Fruit fly (Drosophila melanogaster) whole organism, pupa: Measurements from ENCODE around the gene Pex7.

Source experiments
- CG10348 ChIP-seq: fragments of 200-800 bp; sonication (Bioruptor generic); IDR thresholded peaks from 2 replicates; pipeline ENCODE4 v1.3.6; 2022; ENCODE audit warnings: missing biosample characterization, missing genetic modification characterization
- CG12605 ChIP-seq: fragments of 200-800 bp; sonication (Bioruptor generic); IDR thresholded peaks from 2 replicates; pipeline ENCODE4 v1.3.6; 2022; ENCODE audit warnings: missing biosample characterization, missing genetic modification characterization
- CG13204 ChIP-seq: fragments of 200-800 bp; sonication (Bioruptor generic); optimal IDR thresholded peaks from 2 replicates; lab custom pipeline; 2018; ENCODE audit warnings: missing biosample characterization, mild to moderate bottlenecking, missing genetic modification characterization, moderate library complexity
- CG14655 ChIP-seq: fragments of 200-800 bp; sonication (Bioruptor generic); optimal IDR thresholded peaks from 3 replicates; lab custom pipeline; 2017; ENCODE audit warnings: mild to moderate bottlenecking, missing biosample characterization, missing genetic modification reagents, missing genetic modification characterization
- CG15710 ChIP-seq: fragments of 200-800 bp; sonication (Bioruptor generic); optimal IDR thresholded peaks from 2 replicates; lab custom pipeline; 2018; ENCODE audit warnings: missing biosample characterization, mild to moderate bottlenecking, missing genetic modification characterization, moderate library complexity
- CG17806 ChIP-seq: fragments of 200-800 bp; sonication (Bioruptor generic); optimal IDR thresholded peaks from 2 replicates; lab custom pipeline; 2018; ENCODE audit warnings: missing biosample characterization, mild to moderate bottlenecking, missing genetic modification characterization, moderate library complexity
- CG32121 ChIP-seq: fragments of 200-800 bp; sonication (Bioruptor generic); IDR thresholded peaks from 2 replicates; pipeline ENCODE4 v1.3.6; 2022; ENCODE audit warnings: missing biosample characterization, missing genetic modification characterization
- CG34367 ChIP-seq: fragments of 200-800 bp; sonication (Bioruptor generic); optimal IDR thresholded peaks from 2 replicates; lab custom pipeline; 2018; ENCODE audit warnings: missing biosample characterization, mild to moderate bottlenecking, missing genetic modification characterization
- CG4496 ChIP-seq: fragments of 200-800 bp; sonication (Bioruptor generic); IDR thresholded peaks from 3 replicates; pipeline ENCODE4 v1.3.6; 2022; ENCODE audit warnings: missing biosample characterization, missing genetic modification characterization
- CG8159 ChIP-seq: fragments of 200-800 bp; sonication (Bioruptor generic); optimal IDR thresholded peaks from 3 replicates; lab custom pipeline; 2018; ENCODE audit warnings: missing biosample characterization, mild to moderate bottlenecking, missing genetic modification characterization, moderate library complexity
- CG8301 ChIP-seq: fragments of 200-800 bp; sonication (Bioruptor generic); optimal IDR thresholded peaks from 2 replicates; lab custom pipeline; 2018; ENCODE audit warnings: missing biosample characterization, mild to moderate bottlenecking, missing genetic modification characterization
- CG9948 ChIP-seq: fragments of 200-800 bp; sonication (Bioruptor generic); optimal IDR thresholded peaks from 2 replicates; lab custom pipeline; 2018; ENCODE audit warnings: missing biosample characterization, mild to moderate bottlenecking, missing genetic modification characterization, moderate library complexity
- D1 ChIP-seq: fragments of 200-800 bp; sonication (Bioruptor generic); optimal IDR thresholded peaks from 2 replicates; lab custom pipeline; 2018; ENCODE audit warnings: missing biosample characterization, mild to moderate bottlenecking, missing genetic modification characterization, moderate library complexity
- EcR ChIP-seq: fragments of 200-800 bp; sonication (Bioruptor generic); optimal IDR thresholded peaks from 3 replicates; lab custom pipeline; 2019; ENCODE audit warnings: missing biosample characterization, missing genetic modification characterization, mild to moderate bottlenecking, moderate library complexity, missing genetic modification reagents
- Ets98B ChIP-seq: fragments of 200-800 bp; sonication (Bioruptor generic); IDR thresholded peaks from 2 replicates; pipeline ENCODE4 v1.3.6; 2022; ENCODE audit warnings: missing biosample characterization, missing genetic modification characterization
- Pif1A ChIP-seq: fragments of 200-800 bp; sonication (Bioruptor generic); optimal IDR thresholded peaks from 3 replicates; lab custom pipeline; 2016; ENCODE audit warnings: missing biosample characterization, missing genetic modification characterization
- Pif1B ChIP-seq: fragments of 200-800 bp; sonication (Bioruptor generic); optimal IDR thresholded peaks from 3 replicates; lab custom pipeline; 2016; ENCODE audit warnings: missing biosample characterization, missing genetic modification characterization
- Snoo ChIP-seq: fragments of 200-800 bp; sonication (Bioruptor generic); optimal IDR thresholded peaks from 3 replicates; lab custom pipeline; 2017; ENCODE audit warnings: missing biosample characterization, mild to moderate bottlenecking, missing genetic modification characterization, inconsistent platforms
- fd96Ca ChIP-seq: fragments of 200-800 bp; sonication (Bioruptor generic); IDR thresholded peaks from 3 replicates; pipeline ENCODE4 v1.3.6; 2022; ENCODE audit warnings: missing biosample characterization, missing genetic modification characterization
- gl ChIP-seq: fragments of 200-800 bp; sonication (Bioruptor generic); optimal IDR thresholded peaks from 2 replicates; lab custom pipeline; 2018; ENCODE audit warnings: missing biosample characterization, mild to moderate bottlenecking, missing genetic modification characterization
- rn ChIP-seq: fragments of 200-800 bp; sonication (Bioruptor generic); IDR thresholded peaks from 2 replicates; pipeline ENCODE4 v1.3.6; 2022; ENCODE audit warnings: missing biosample characterization, missing genetic modification characterization

The Pex7 gene

dm6 chr3L:8675029-8675544 lies 28.1 kb downstream of the Pex7 start:
- TF ChIP-seq CG8159: no peak
- TF ChIP-seq CG4496 (GFP tag; lab: Robert Waterston, UW): no peak; the same call in 2 of the 3 replicates
- TF ChIP-seq CG15710: no peak
- TF ChIP-seq CG10348 (GFP tag; lab: Robert Waterston, UW): no peak
- no peak for TF ChIP-seq rn (GFP tag; lab: Robert Waterston, UW)
- no peak for TF ChIP-seq CG17806 (tag; lab: Kevin White, UChicago)
- TF ChIP-seq CG12605 (GFP tag; lab: Robert Waterston, UW): no peak
- no peak for TF ChIP-seq CG13204 (GFP tag; lab: Kevin White, UChicago)
- TF ChIP-seq Pif1A (GFP tag; lab: Kevin White, UChicago): no peak

dm6 chr3L:8675545-8676084 lies 28.7 kb downstream of the Pex7 start, which contains the start of gene hry:
hry (plus strand) TSS chr3L:8675759.
- TF ChIP-seq CG8159 (peak; percentile 21), CG10348 (GFP tag; lab: Robert Waterston, UW) (no peak), CG15710 (peak; percentile 30), Pif1B (peak; percentile 74), CG34367 (tag; lab: Kevin White, UChicago) (no peak), CG9948 (tag; lab: Kevin White, UChicago) (peak; percentile 13), Snoo (peak; percentile 59), CG8301 (tag; lab: Kevin White, UChicago) (no peak), CG32121 (GFP tag; lab: Robert Waterston, UW) (peak; percentile 56; the same call in 1 of the 2 replicates), D1 (tag; lab: Kevin White, UChicago) (no peak), CG17806 (tag; lab: Kevin White, UChicago) (no peak), rn (GFP tag; lab: Robert Waterston, UW) (no peak), fd96Ca (GFP tag; lab: Robert Waterston, UW) (peak; percentile 61; the same call in 1 of the 3 replicates), CG12605 (GFP tag; lab: Robert Waterston, UW) (0 out of 2 replicates have a peak, but pooled peaks have one; percentile 31), CG4496 (GFP tag; lab: Robert Waterston, UW) (peak; percentile 67; the same call in 2 of the 3 replicates), EcR (GFP tag; lab: Kevin White, UChicago) (peak; percentile 87), Ets98B (peak; percentile 56; the same call in 1 of the 2 replicates), Pif1A (GFP tag; lab: Kevin White, UChicago) (peak; percentile 56), gl (peak; percentile 41), CG13204 (GFP tag; lab: Kevin White, UChicago) (peak; percentile 99), CG14655 (GFP tag; lab: Kevin White, UChicago) (peak; percentile 8)

- TF ChIP-seq CG4496 (GFP tag; lab: Robert Waterston, UW) (0 out of 3 replicates have a peak, but pooled peaks have one; percentile 28), CG34367 (tag; lab: Kevin White, UChicago) (no peak)
Observed at dm6 chr3L:8676500-8676899, 29.6 kb downstream of the Pex7 start.

dm6 chr3L:8677774-8678173 lies 30.8 kb downstream of the Pex7 start:
- TF ChIP-seq Pif1A (GFP tag; lab: Kevin White, UChicago): no peak
- TF ChIP-seq CG17806 (tag; lab: Kevin White, UChicago): no peak
- no peak for TF ChIP-seq Ets98B
- TF ChIP-seq CG8159: no peak
- no peak for TF ChIP-seq CG4496 (GFP tag; lab: Robert Waterston, UW)
- TF ChIP-seq CG13204 (GFP tag; lab: Kevin White, UChicago): no peak
- TF ChIP-seq CG32121 (GFP tag; lab: Robert Waterston, UW): no peak
- TF ChIP-seq CG9948 (tag; lab: Kevin White, UChicago): no peak
- TF ChIP-seq CG8301 (tag; lab: Kevin White, UChicago): no peak
- TF ChIP-seq rn (GFP tag; lab: Robert Waterston, UW): no peak
- TF ChIP-seq CG14655 (GFP tag; lab: Kevin White, UChicago): no peak
- TF ChIP-seq Snoo: no peak
- TF ChIP-seq CG10348 (GFP tag; lab: Robert Waterston, UW): no peak
- TF ChIP-seq CG34367 (tag; lab: Kevin White, UChicago): no peak
- TF ChIP-seq Pif1B: no peak
- no peak for TF ChIP-seq EcR (GFP tag; lab: Kevin White, UChicago)
- TF ChIP-seq fd96Ca (GFP tag; lab: Robert Waterston, UW): no peak
- TF ChIP-seq D1 (tag; lab: Kevin White, UChicago): no peak
- TF ChIP-seq gl: no peak

- TF ChIP-seq CG8301 (tag; lab: Kevin White, UChicago): no peak
- no peak for TF ChIP-seq CG17806 (tag; lab: Kevin White, UChicago)
- TF ChIP-seq CG12605 (GFP tag; lab: Robert Waterston, UW): no peak
- TF ChIP-seq CG4496 (GFP tag; lab: Robert Waterston, UW): 0 out of 3 replicates have a peak, but pooled peaks have one; percentile 12
- TF ChIP-seq rn (GFP tag; lab: Robert Waterston, UW): no peak
- TF ChIP-seq, all 21 proteins: peak for 1
Observed at dm6 chr3L:8680353-8680752, 33.4 kb downstream of the Pex7 start.

dm6 chr3L:8681271-8681670 lies 34.3 kb downstream of the Pex7 start:
- TF ChIP-seq fd96Ca (GFP tag; lab: Robert Waterston, UW) (no peak), CG34367 (tag; lab: Kevin White, UChicago) (no peak), rn (GFP tag; lab: Robert Waterston, UW) (no peak), EcR (GFP tag; lab: Kevin White, UChicago) (peak; percentile 8), CG8159 (no peak), CG9948 (tag; lab: Kevin White, UChicago) (no peak)
